Worm (Caenorhabditis elegans): ENCODE data around the gene prdx-3.

DNA sequence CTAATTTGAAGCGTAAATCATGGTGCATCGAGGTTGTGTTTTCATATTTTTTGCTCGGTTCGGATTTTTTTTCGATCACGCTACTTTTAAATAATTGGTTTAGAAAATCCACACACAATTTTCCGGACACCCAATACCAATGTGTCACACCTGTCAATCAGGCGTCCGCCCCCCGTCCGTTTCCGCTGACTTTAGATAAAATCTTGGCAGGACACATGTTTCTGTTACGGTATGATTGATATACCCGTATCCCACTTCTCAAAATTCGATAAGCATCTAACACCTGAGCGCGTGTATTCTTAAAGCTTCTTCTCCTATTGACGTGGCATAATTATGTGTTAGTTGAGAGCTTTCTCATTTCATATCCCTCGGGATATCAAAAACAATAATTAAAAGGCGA lies 40.8 kb downstream of the prdx-3 start:
- no peak for TF ChIP-seq nhr-11 (tag; optimal IDR thresholded peaks at IDR 0.05)
- no peak for TF ChIP-seq R02D3.7 (tag; optimal IDR thresholded peaks at IDR 0.05)
- no peak for TF ChIP-seq tbx-2 (tag; optimal IDR thresholded peaks at IDR 0.05)
- TF ChIP-seq eor-1 (tag; optimal IDR thresholded peaks at IDR 0.05) = no peak
- TF ChIP-seq zag-1 (tag; optimal IDR thresholded peaks at IDR 0.05) = no peak
- TF ChIP-seq ztf-4 (tag; optimal IDR thresholded peaks at IDR 0.05) = no peak
- TF ChIP-seq ceh-9 (tag; optimal IDR thresholded peaks at IDR 0.05) = no peak
- no peak for TF ChIP-seq fkh-10 (GFP tag; optimal IDR thresholded peaks at IDR 0.05)
- TF ChIP-seq ceh-28 (tag; optimal IDR thresholded peaks at IDR 0.05) = no peak
- TF ChIP-seq ceh-16 (tag; optimal IDR thresholded peaks at IDR 0.05) = no peak
- no peak for TF ChIP-seq pha-4 (tag; optimal IDR thresholded peaks at IDR 0.05)
- TF ChIP-seq ama-1 (optimal IDR thresholded peaks at IDR 0.05) = no peak
- no peak for TF ChIP-seq skn-1 (tag; optimal IDR thresholded peaks at IDR 0.05)

All from whole organism, L3 larva.